Fruit fly (Drosophila melanogaster): ENCODE measurements around the gene Pde1c.

Pde1c gene

DNA sequence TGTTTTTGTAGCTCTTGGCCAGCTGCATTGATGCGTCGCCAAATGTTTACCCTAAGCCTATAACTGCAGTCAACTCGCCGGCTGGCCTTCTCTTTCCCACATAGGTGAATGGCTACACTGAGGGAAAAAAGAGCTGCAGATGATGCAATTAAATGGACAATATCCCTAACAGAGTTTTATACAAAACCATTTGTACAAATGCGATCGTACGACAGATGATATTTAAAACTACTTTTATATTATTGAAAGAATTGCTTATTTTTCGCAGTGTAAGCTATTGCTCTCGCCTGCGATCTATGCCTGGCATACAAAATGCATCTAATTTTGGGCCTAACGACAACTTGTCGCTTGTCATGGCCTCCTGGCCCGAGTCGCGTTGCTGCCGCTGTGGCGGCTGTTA lies 21.5 kb upstream of the Pde1c start (continued):
- TF ChIP-seq ssp (GFP tag; IDR thresholded peaks at IDR 0.05) (0 out of 2 replicates have a peak, but pooled peaks have one; percentile 7), CG1832 (GFP tag; optimal IDR thresholded peaks at IDR 0.05) (no peak), CG33213 (GFP tag; optimal IDR thresholded peaks at IDR 0.05) (no peak), otp (GFP tag; IDR thresholded peaks at IDR 0.05) (peak; percentile 37; the same call in 1 of the 3 replicates), CG10462 (GFP tag; optimal IDR thresholded peaks at IDR 0.05) (no peak), CG10321 (GFP tag; IDR thresholded peaks at IDR 0.05) (no peak), CG4617 (GFP tag; optimal IDR thresholded peaks at IDR 0.05; ENCODE audit: borderline replicate concordance) (no peak), CG30020 (tag; optimal IDR thresholded peaks at IDR 0.05) (no peak), CG11504 (tag; optimal IDR thresholded peaks at IDR 0.05) (peak; percentile 69), YL-1 (GFP tag; optimal IDR thresholded peaks at IDR 0.05) (no peak), CG15269 (tag; optimal IDR thresholded peaks at IDR 0.05) (peak; percentile 35), CG9609 (GFP tag; optimal IDR thresholded peaks at IDR 0.05) (peak; percentile 0), yki (optimal IDR thresholded peaks at IDR 0.05) (no peak), Sry-β (GFP tag; optimal IDR thresholded peaks at IDR 0.05) (no peak), ewg (GFP tag; optimal IDR thresholded peaks at IDR 0.05) (peak; percentile 6), disco-r (GFP tag; optimal IDR thresholded peaks at IDR 0.05) (no peak), pros (GFP tag; optimal IDR thresholded peaks at IDR 0.05) (no peak), crc (GFP tag; optimal IDR thresholded peaks at IDR 0.05) (no peak), CG12769 (tag; optimal IDR thresholded peaks at IDR 0.05) (peak; percentile 4), Dll (GFP tag; IDR thresholded peaks at IDR 0.05; ENCODE audit: partially characterized antibody) (no peak), zfh1 (GFP tag; IDR thresholded peaks at IDR 0.05) (peak; percentile 79), sens (GFP tag) (peak; percentile 91), Awh (GFP tag; IDR thresholded peaks at IDR 0.05) (no peak; the same call in 1 of the 2 replicates), Myb (GFP tag; optimal IDR thresholded peaks at IDR 0.05) (no peak), CG5245 (GFP tag; optimal IDR thresholded peaks at IDR 0.05) (peak; percentile 2), CG3407 (GFP tag; optimal IDR thresholded peaks at IDR 0.05) (no peak), CG4730 (GFP tag; IDR thresholded peaks at IDR 0.05) (no peak), Doc3 (GFP tag; IDR thresholded peaks at IDR 0.05; ENCODE audit: partially characterized antibody) (no peak), CG9215 (GFP tag; IDR thresholded peaks at IDR 0.05) (no peak), dpn (GFP tag; optimal IDR thresholded peaks at IDR 0.05) (peak; percentile 23 to 30), hth (optimal IDR thresholded peaks at IDR 0.05) (no peak), Sin3A (optimal IDR thresholded peaks at IDR 0.05) (no peak), nmo (GFP tag; optimal IDR thresholded peaks at IDR 0.05) (peak; percentile 38), p53 (GFP tag; optimal IDR thresholded peaks at IDR 0.05) (no peak), danr (GFP tag; IDR thresholded peaks at IDR 0.05) (no peak), pan (optimal IDR thresholded peaks at IDR 0.05) (no peak), pan (GFP tag; optimal IDR thresholded peaks at IDR 0.05 in 1 of 2, IDR thresholded peaks at IDR 0.05 in 1 of 2) (peak in 1 of 2 experiments; percentile 34), ttk (GFP tag; IDR thresholded peaks at IDR 0.05) (peak; percentile 64; the same call in 1 of the 2 replicates), CG32532 (GFP tag; IDR thresholded peaks at IDR 0.05) (0 out of 2 replicates have a peak, but pooled peaks have one; percentile 17), bab2 (GFP tag; optimal IDR thresholded peaks at IDR 0.05) (peak; percentile 8), Mrtf (GFP tag; IDR thresholded peaks at IDR 0.05) (peak; percentile 39; the same call in 1 of the 3 replicates), ash1 (GFP tag; optimal IDR thresholded peaks at IDR 0.05) (no peak), CG16863 (GFP tag; optimal IDR thresholded peaks at IDR 0.05) (no peak), fu2 (GFP tag; optimal IDR thresholded peaks at IDR 0.05) (no peak), CG6765 (GFP tag; optimal IDR thresholded peaks at IDR 0.05) (no peak), CG4404 (GFP tag; IDR thresholded peaks at IDR 0.05) (peak; percentile 42; the same call in 1 of the 2 replicates), br (optimal IDR thresholded peaks at IDR 0.05) (no peak), Dref (GFP tag; IDR thresholded peaks at IDR 0.05) (no peak), CG42726 (GFP tag; IDR thresholded peaks at IDR 0.05; ENCODE audit: partially characterized antibody) (no peak), zfh2 (GFP tag; optimal IDR thresholded peaks at IDR 0.05) (no peak), Atf6 (GFP tag; IDR thresholded peaks at IDR 0.05) (no peak; the same call in 1 of the 2 replicates), Bgb (GFP tag; IDR thresholded peaks at IDR 0.05; ENCODE audit: partially characterized antibody) (no peak), Hsf (GFP tag; optimal IDR thresholded peaks at IDR 0.05) (peak; percentile 41)
